Fruit fly (Drosophila melanogaster) whole organism, embryonic: Measurements from ENCODE around the gene toe.

Source experiments
- Abd-B ChIP-seq: fragments of 200-800 bp; sonication (Bioruptor generic); optimal IDR thresholded peaks from 2 replicates; lab custom pipeline; 2018; ENCODE audit warnings: missing biosample characterization, mild to moderate bottlenecking, missing genetic modification characterization, moderate library complexity
- B-H1 ChIP-seq: fragments of 200-800 bp; sonication (Bioruptor generic); IDR thresholded peaks from 3 replicates; pipeline ENCODE4 v1.3.6; 2022; ENCODE audit warnings: missing biosample characterization, missing genetic modification characterization
- CG10565 ChIP-seq: fragments of 200-800 bp; sonication (Bioruptor generic); optimal IDR thresholded peaks from 3 replicates; lab custom pipeline; 2016; ENCODE audit warnings: missing biosample characterization, mild to moderate bottlenecking, missing genetic modification characterization
- CG11093 ChIP-seq: fragments of 200-800 bp; sonication (Bioruptor generic); IDR thresholded peaks from 3 replicates; pipeline ENCODE4 v1.3.6; 2022; ENCODE audit warnings: missing biosample characterization, missing genetic modification characterization
- CG11723 ChIP-seq: fragments of 200-800 bp; sonication (Bioruptor generic); optimal IDR thresholded peaks from 2 replicates; lab custom pipeline; 2017; ENCODE audit warnings: missing biosample characterization, mild to moderate bottlenecking, missing genetic modification characterization
- CG12104 ChIP-seq: fragments of 200-800 bp; sonication (Bioruptor generic); optimal IDR thresholded peaks from 3 replicates; lab custom pipeline; 2016; ENCODE audit warnings: missing biosample characterization, missing genetic modification characterization
- CG12236 ChIP-seq: fragments of 200-800 bp; sonication (Bioruptor generic); optimal IDR thresholded peaks from 2 replicates; lab custom pipeline; 2016; ENCODE audit warnings: missing biosample characterization, missing genetic modification characterization
- CG13287 ChIP-seq: fragments of 200-800 bp; sonication (Bioruptor generic); IDR thresholded peaks from 2 replicates; pipeline ENCODE4 v1.3.6; 2022; ENCODE audit warnings: missing biosample characterization, missing genetic modification characterization; ENCODE audit not compliant: partially characterized antibody
- CG13624 ChIP-seq: fragments of 200-800 bp; sonication (Bioruptor generic); optimal IDR thresholded peaks from 2 replicates; lab custom pipeline; 2016; ENCODE audit warnings: missing biosample characterization, missing genetic modification characterization
- CG14667 ChIP-seq: fragments of 200-800 bp; sonication (Bioruptor generic); IDR thresholded peaks from 2 replicates; pipeline ENCODE4 v1.3.6; 2022; ENCODE audit warnings: missing biosample characterization, missing genetic modification characterization
- CG15269 ChIP-seq: fragments of 200-800 bp; sonication (Bioruptor generic); optimal IDR thresholded peaks from 2 replicates; lab custom pipeline; 2018; ENCODE audit warnings: missing biosample characterization, mild to moderate bottlenecking, missing genetic modification characterization, moderate library complexity
- CG17568 ChIP-seq: fragments of 200-800 bp; sonication (Bioruptor generic); optimal IDR thresholded peaks from 2 replicates; lab custom pipeline; 2018; ENCODE audit warnings: missing biosample characterization, mild to moderate bottlenecking, missing genetic modification characterization, moderate library complexity
- CG18619 ChIP-seq: fragments of 200-800 bp; sonication (Bioruptor generic); optimal IDR thresholded peaks from 3 replicates; lab custom pipeline; 2017; ENCODE audit warnings: missing biosample characterization, mild to moderate bottlenecking, missing genetic modification characterization
- CG2199 ChIP-seq: fragments of 200-800 bp; sonication (Bioruptor generic); IDR thresholded peaks from 3 replicates; pipeline ENCODE4 v1.3.6; 2022; ENCODE audit warnings: missing biosample characterization, missing genetic modification characterization
- CG30403 ChIP-seq: fragments of 200-800 bp; sonication (Bioruptor generic); optimal IDR thresholded peaks from 3 replicates; lab custom pipeline; 2016; ENCODE audit warnings: missing biosample characterization, missing genetic modification characterization
- CG31365 ChIP-seq: fragments of 200-800 bp; sonication (Bioruptor generic); optimal IDR thresholded peaks from 2 replicates; lab custom pipeline; 2018; ENCODE audit warnings: missing biosample characterization, mild to moderate bottlenecking, missing genetic modification characterization
- CG3281 ChIP-seq: fragments of 200-800 bp; sonication (Bioruptor generic); optimal IDR thresholded peaks from 3 replicates; lab custom pipeline; 2017; ENCODE audit warnings: missing biosample characterization, mild to moderate bottlenecking, missing genetic modification characterization
- CG34224 ChIP-seq: fragments of 200-800 bp; sonication (Bioruptor generic); IDR thresholded peaks from 3 replicates; pipeline ENCODE4 v1.3.6; 2022; ENCODE audit warnings: missing biosample characterization, missing genetic modification characterization; ENCODE audit not compliant: partially characterized antibody
- CG34422 ChIP-seq: fragments of 200-800 bp; sonication (Bioruptor generic); IDR thresholded peaks from 3 replicates; pipeline ENCODE4 v1.3.6; 2022; ENCODE audit warnings: missing biosample characterization, missing genetic modification characterization
- CG6175 ChIP-seq: fragments of 200-800 bp; sonication (Bioruptor generic); IDR thresholded peaks from 3 replicates; pipeline ENCODE4 v1.3.6; 2022; ENCODE audit warnings: missing biosample characterization, missing genetic modification characterization
- CG6254 ChIP-seq: fragments of 200-800 bp; sonication (Bioruptor generic); optimal IDR thresholded peaks from 3 replicates; lab custom pipeline; 2017; ENCODE audit warnings: mild to moderate bottlenecking, missing biosample characterization, missing genetic modification reagents, missing genetic modification characterization
- CG8359 ChIP-seq: fragments of 200-800 bp; sonication (Bioruptor generic); optimal IDR thresholded peaks from 2 replicates; lab custom pipeline; 2017; ENCODE audit warnings: missing biosample characterization, mild to moderate bottlenecking, missing genetic modification characterization, borderline replicate concordance
- CG8388 ChIP-seq: fragments of 200-800 bp; sonication (Bioruptor generic); optimal IDR thresholded peaks from 2 replicates; lab custom pipeline; 2019; ENCODE audit warnings: missing biosample characterization, mild to moderate bottlenecking, missing genetic modification characterization, moderate library complexity
- CG9797 ChIP-seq: fragments of 200-800 bp; sonication (Bioruptor generic); optimal IDR thresholded peaks from 3 replicates; lab custom pipeline; 2018; ENCODE audit warnings: missing biosample characterization, mild to moderate bottlenecking, missing genetic modification characterization
- CG9932 ChIP-seq: fragments of 200-800 bp; sonication (Bioruptor generic); IDR thresholded peaks from 2 replicates; pipeline ENCODE4 v1.3.6; 2022; ENCODE audit warnings: missing biosample characterization, missing genetic modification characterization
- CHES-1-like ChIP-seq: fragments of 200-800 bp; sonication (Bioruptor generic); optimal IDR thresholded peaks from 2 replicates; lab custom pipeline; 2016; ENCODE audit warnings: missing biosample characterization, missing genetic modification characterization
- Chrac-16 ChIP-seq: fragments of 200-800 bp; sonication (Bioruptor generic); optimal IDR thresholded peaks from 3 replicates; lab custom pipeline; 2016; ENCODE audit warnings: missing biosample characterization, missing genetic modification characterization
- Dip3 ChIP-seq: fragments of 200-800 bp; sonication (Bioruptor generic); optimal IDR thresholded peaks from 3 replicates; lab custom pipeline; 2016; ENCODE audit warnings: missing biosample characterization, missing genetic modification characterization
- Dp ChIP-seq: fragments of 200-800 bp; sonication (Bioruptor generic); optimal IDR thresholded peaks from 2 replicates; lab custom pipeline; 2018; ENCODE audit warnings: missing biosample characterization, mild to moderate bottlenecking, missing genetic modification characterization, moderate library complexity
- E2f2 ChIP-seq: fragments of 200-800 bp; sonication (Bioruptor generic); IDR thresholded peaks from 2 replicates; pipeline ENCODE4 v1.3.6; 2022; ENCODE audit warnings: missing biosample characterization, missing genetic modification characterization
- Hsf ChIP-seq: fragments of 200-800 bp; sonication (Bioruptor generic); optimal IDR thresholded peaks from 3 replicates; lab custom pipeline; 2016; ENCODE audit warnings: missing biosample characterization, missing genetic modification characterization
- Med ChIP-seq: fragments of 200-800 bp; sonication (Bioruptor generic); peaks from one replicate; lab custom pipeline; 2016; ENCODE audit warnings: missing biosample characterization, missing genetic modification characterization, mild to moderate bottlenecking, inconsistent platforms, moderate library complexity
- NFAT ChIP-seq: fragments of 200-800 bp; sonication (Bioruptor generic); IDR thresholded peaks from 2 replicates; pipeline ENCODE4 v1.3.6; 2022; ENCODE audit warnings: missing biosample characterization, missing genetic modification characterization
- Tbp ChIP-seq: fragments of >200 bp; optimal IDR thresholded peaks from 2 replicates; lab custom pipeline; 2018; ENCODE audit warnings: missing biosample characterization, missing genetic modification characterization
- Vsx1 ChIP-seq: fragments of 200-800 bp; sonication (Bioruptor generic); optimal IDR thresholded peaks from 2 replicates; lab custom pipeline; 2017; ENCODE audit warnings: missing biosample characterization, mild to moderate bottlenecking, missing genetic modification characterization, missing genetic modification reagents
- bcd ChIP-seq: fragments of 200-800 bp; sonication (Bioruptor generic); optimal IDR thresholded peaks from 2 replicates; lab custom pipeline; 2017; ENCODE audit warnings: missing biosample characterization, mild to moderate bottlenecking, missing genetic modification characterization
- chif ChIP-seq, 2 experiments: fragments of 200-800 bp; sonication (Bioruptor generic); optimal IDR thresholded peaks; 3 replicates each; lab custom pipeline; 2016; ENCODE audit warnings: missing biosample characterization in 2 of 2, missing genetic modification characterization in 2 of 2
- crc ChIP-seq: fragments of 200-800 bp; sonication (Bioruptor generic); optimal IDR thresholded peaks from 2 replicates; lab custom pipeline; 2016; ENCODE audit warnings: missing biosample characterization, missing genetic modification characterization
- fu2 ChIP-seq: fragments of 200-800 bp; sonication (Bioruptor generic); optimal IDR thresholded peaks from 2 replicates; lab custom pipeline; 2016; ENCODE audit warnings: missing biosample characterization, missing genetic modification characterization
- h ChIP-seq: fragments of >200 bp; optimal IDR thresholded peaks from 2 replicates; lab custom pipeline; 2017
- hb ChIP-seq: fragments of 200-800 bp; sonication (Bioruptor generic); IDR thresholded peaks from 3 replicates; pipeline ENCODE4 v1.3.6; 2022; ENCODE audit warnings: missing biosample characterization, missing genetic modification characterization; ENCODE audit not compliant: partially characterized antibody
- jumu ChIP-seq: fragments of 200-800 bp; sonication (Bioruptor generic); optimal IDR thresholded peaks from 3 replicates; lab custom pipeline; 2016; ENCODE audit warnings: missing biosample characterization, missing genetic modification characterization
- ken ChIP-seq: fragments of 200-800 bp; sonication (Bioruptor generic); IDR thresholded peaks from 3 replicates; pipeline ENCODE4 v1.3.6; 2022; ENCODE audit warnings: missing biosample characterization, missing genetic modification characterization
- mirr ChIP-seq: fragments of 200-800 bp; sonication (Bioruptor generic); optimal IDR thresholded peaks from 3 replicates; lab custom pipeline; 2018; ENCODE audit warnings: missing biosample characterization, mild to moderate bottlenecking, missing genetic modification characterization
- sc ChIP-seq, 3 experiments: fragments of >200 bp in 2 of 3; fragments of 200-800 bp in 1 of 3; sonication (Bioruptor generic) in 1 of 3; optimal IDR thresholded peaks; 2 replicates in 2 of 3; 3 replicates in 1 of 3; lab custom pipeline; 2017; ENCODE audit warnings: mild to moderate bottlenecking in 1 of 3, missing biosample characterization in 1 of 3, missing genetic modification characterization in 1 of 3, missing genetic modification reagents in 1 of 3
- slou ChIP-seq: fragments of 200-800 bp; sonication (Bioruptor generic); optimal IDR thresholded peaks from 3 replicates; lab custom pipeline; 2016; ENCODE audit warnings: missing biosample characterization, missing genetic modification characterization
- sna ChIP-seq: fragments of 200-800 bp; sonication (Bioruptor generic); IDR thresholded peaks from 2 replicates; pipeline ENCODE4 v1.3.6; 2022; ENCODE audit warnings: missing biosample characterization, missing genetic modification characterization; ENCODE audit not compliant: partially characterized antibody
- tap ChIP-seq: fragments of 200-800 bp; optimal IDR thresholded peaks from 3 replicates; lab custom pipeline; 2019; ENCODE audit warnings: missing biosample characterization, mild to moderate bottlenecking, missing genetic modification characterization, moderate library complexity
- unc-4 ChIP-seq: fragments of 200-800 bp; sonication (Bioruptor generic); IDR thresholded peaks from 2 replicates; pipeline ENCODE4 v1.3.6; 2022; ENCODE audit warnings: missing biosample characterization, missing genetic modification characterization; ENCODE audit not compliant: partially characterized antibody
- unpg ChIP-seq: fragments of 200-800 bp; sonication (Bioruptor generic); optimal IDR thresholded peaks from 3 replicates; lab custom pipeline; 2018; ENCODE audit warnings: missing biosample characterization, mild to moderate bottlenecking, missing genetic modification characterization, moderate library complexity
- zfh2 ChIP-seq: fragments of 200-800 bp; sonication (Bioruptor generic); optimal IDR thresholded peaks from 2 replicates; lab custom pipeline; 2016; ENCODE audit warnings: missing biosample characterization, missing genetic modification characterization

Gene toe

dm6 chr3L:12468016-12468415 is 35.5 kb upstream of the toe start, which contains the start of gene eyg (continued):
- TF ChIP-seq Vsx1 (GFP tag; lab: Kevin White, UChicago), result peak; percentile 64
- peak; percentile 46 for TF ChIP-seq CG13287 (GFP tag; lab: Robert Waterston, UW)
- peak; percentile 30 for TF ChIP-seq CG12236 (GFP tag; lab: Kevin White, UChicago)
- no peak for TF ChIP-seq CG9797 (GFP tag; lab: Kevin White, UChicago)
- peak; percentile 37 for TF ChIP-seq Abd-B (GFP tag; lab: Kevin White, UChicago)
- TF ChIP-seq CG8388 (GFP tag; lab: Kevin White, UChicago), result peak; percentile 32
- no peak for TF ChIP-seq CG12104 (GFP tag; lab: Kevin White, UChicago)
- no peak for TF ChIP-seq sc (optimal IDR thresholded peaks at IDR 0.05; lab: Kevin White, UChicago)
- TF ChIP-seq sc (GFP tag; optimal IDR thresholded peaks at IDR 0.05; lab: Kevin White, UChicago), result no peak
- no peak for TF ChIP-seq CG3281 (GFP tag; lab: Kevin White, UChicago)
- no peak for TF ChIP-seq CG8359 (GFP tag; lab: Kevin White, UChicago)
- TF ChIP-seq CG6254 (GFP tag; lab: Kevin White, UChicago), result no peak
- TF ChIP-seq tap (tag; lab: Kevin White, UChicago), result no peak
- TF ChIP-seq CG2199 (GFP tag; lab: Robert Waterston, UW), result 0 out of 3 replicates have a peak, but pooled peaks have one; percentile 9
- no peak for TF ChIP-seq h
- no peak for TF ChIP-seq Chrac-16 (GFP tag; lab: Kevin White, UChicago)
- peak; percentile 16 for TF ChIP-seq CG18619 (GFP tag; lab: Kevin White, UChicago)
- TF ChIP-seq fu2, result peak; percentile 8
- TF ChIP-seq NFAT (GFP tag; lab: Robert Waterston, UW), result no peak
- TF ChIP-seq hb, result no peak
- peak; percentile 31; the same call in 1 of the 3 replicates for TF ChIP-seq CG34224
- TF ChIP-seq CG34422 (GFP tag; lab: Robert Waterston, UW), result no peak; the same call in 2 of the 3 replicates
- no peak for TF ChIP-seq CG11093 (GFP tag; lab: Robert Waterston, UW)
- no peak for TF ChIP-seq Dip3 (GFP tag; lab: Kevin White, UChicago)
- peak; percentile 32 for TF ChIP-seq Hsf (GFP tag; lab: Kevin White, UChicago)
- TF ChIP-seq sna (GFP tag; lab: Robert Waterston, UW), result no peak
- no peak for TF ChIP-seq crc (GFP tag; lab: Kevin White, UChicago)
- TF ChIP-seq CG15269 (tag; lab: Kevin White, UChicago), result no peak
- TF ChIP-seq CG9932 (GFP tag; lab: Robert Waterston, UW), result 0 out of 2 replicates have a peak, but pooled peaks have one; percentile 18
- no peak for TF ChIP-seq CG11723 (GFP tag; lab: Kevin White, UChicago)
- TF ChIP-seq CG14667 (GFP tag; lab: Robert Waterston, UW), result no peak
- peak; percentile 56 for TF ChIP-seq bcd (GFP tag; lab: Kevin White, UChicago)
- no peak for TF ChIP-seq jumu (GFP tag; lab: Kevin White, UChicago)
- no peak for TF ChIP-seq CG30403 (GFP tag; lab: Kevin White, UChicago)
- no peak; the same call in 2 of the 3 replicates for TF ChIP-seq B-H1 (GFP tag; lab: Robert Waterston, UW)
- TF ChIP-seq CG6175, result no peak; the same call in 2 of the 3 replicates
- no peak for TF ChIP-seq Dp (GFP tag; lab: Kevin White, UChicago)
- no peak for TF ChIP-seq unpg (GFP tag; lab: Kevin White, UChicago)
- no peak for TF ChIP-seq unc-4 (GFP tag; lab: Robert Waterston, UW)
- peak; percentile 52 for TF ChIP-seq CHES-1-like (GFP tag; lab: Kevin White, UChicago)
- no peak for TF ChIP-seq Tbp (GFP tag; lab: Kevin White, UChicago)
- peak; percentile 61 for TF ChIP-seq mirr (GFP tag; lab: Kevin White, UChicago)
- TF ChIP-seq CG13624 (GFP tag; lab: Kevin White, UChicago), result peak; percentile 4
- peak; percentile 94 for TF ChIP-seq Med (GFP tag; lab: Kevin White, UChicago)
- no peak for TF ChIP-seq CG10565 (GFP tag; lab: Kevin White, UChicago)
- no peak for TF ChIP-seq CG31365 (tag; lab: Kevin White, UChicago)
- TF ChIP-seq ken (GFP tag; lab: Robert Waterston, UW), result no peak
- TF ChIP-seq slou (GFP tag; lab: Kevin White, UChicago), result no peak
- no peak for TF ChIP-seq CG17568
- peak; percentile 21; the same call in 1 of the 2 replicates for TF ChIP-seq E2f2
- peak in 1 of 2 experiments; percentile 33 for TF ChIP-seq chif (GFP tag; optimal IDR thresholded peaks at IDR 0.05; lab: Kevin White, UChicago)
- no peak for TF ChIP-seq zfh2 (GFP tag; lab: Kevin White, UChicago)
